Fruit fly (Drosophila melanogaster) whole organism, embryonic: ENCODE data around the gene Tbca.

ENCODE experiments used
- Asciz ChIP-seq: fragments of 200-800 bp; sonication (Bioruptor generic); optimal IDR thresholded peaks from 2 replicates; lab custom pipeline; 2017; ENCODE audit warnings: missing biosample characterization, mild to moderate bottlenecking, missing genetic modification characterization, missing genetic modification reagents
- CG10431 ChIP-seq: fragments of 200-800 bp; sonication (Bioruptor generic); optimal IDR thresholded peaks from 3 replicates; lab custom pipeline; 2018; ENCODE audit warnings: missing biosample characterization, mild to moderate bottlenecking, missing genetic modification characterization
- CG10462 ChIP-seq: fragments of 200-800 bp; sonication (Bioruptor generic); optimal IDR thresholded peaks from 2 replicates; lab custom pipeline; 2016; ENCODE audit warnings: missing biosample characterization, missing genetic modification characterization
- CG11085 ChIP-seq: fragments of 200-800 bp; sonication (Bioruptor generic); IDR thresholded peaks from 2 replicates; pipeline ENCODE4 v1.3.6; 2022; ENCODE audit warnings: missing biosample characterization, missing genetic modification characterization
- CG15011 ChIP-seq: fragments of 200-800 bp; sonication (Bioruptor generic); optimal IDR thresholded peaks from 3 replicates; lab custom pipeline; 2018; ENCODE audit warnings: missing biosample characterization, mild to moderate bottlenecking, missing genetic modification characterization
- CG17361 ChIP-seq: fragments of 200-800 bp; sonication (Bioruptor generic); IDR thresholded peaks from 3 replicates; pipeline ENCODE4 v1.3.6; 2022; ENCODE audit warnings: missing biosample characterization, missing genetic modification characterization
- CG17912 ChIP-seq: fragments of 200-800 bp; sonication (Bioruptor generic); optimal IDR thresholded peaks from 2 replicates; lab custom pipeline; 2018; ENCODE audit warnings: missing biosample characterization, mild to moderate bottlenecking, missing genetic modification characterization
- CG18599 ChIP-seq: fragments of 200-800 bp; sonication (Bioruptor generic); optimal IDR thresholded peaks from 3 replicates; lab custom pipeline; 2017; ENCODE audit warnings: missing biosample characterization, missing genetic modification characterization, mild to moderate bottlenecking, moderate library complexity, missing genetic modification reagents
- CG31388 ChIP-seq: fragments of 200-800 bp; sonication (Bioruptor generic); optimal IDR thresholded peaks from 2 replicates; lab custom pipeline; 2016; ENCODE audit warnings: missing biosample characterization, missing genetic modification characterization
- CG33213 ChIP-seq: fragments of 200-800 bp; sonication (Bioruptor generic); optimal IDR thresholded peaks from 3 replicates; lab custom pipeline; 2016; ENCODE audit warnings: missing biosample characterization, missing genetic modification characterization
- CG34224 ChIP-seq: fragments of 200-800 bp; sonication (Bioruptor generic); IDR thresholded peaks from 3 replicates; pipeline ENCODE4 v1.3.6; 2022; ENCODE audit warnings: missing biosample characterization, missing genetic modification characterization; ENCODE audit not compliant: partially characterized antibody
- CG3838 ChIP-seq: fragments of 200-800 bp; sonication (Bioruptor generic); optimal IDR thresholded peaks from 3 replicates; lab custom pipeline; 2016; ENCODE audit warnings: missing biosample characterization, missing genetic modification characterization
- CG6765 ChIP-seq: fragments of 200-800 bp; sonication (Bioruptor generic); optimal IDR thresholded peaks from 3 replicates; lab custom pipeline; 2017; ENCODE audit warnings: missing biosample characterization, mild to moderate bottlenecking, missing genetic modification characterization
- CG6813 ChIP-seq: fragments of 200-800 bp; sonication (Bioruptor generic); optimal IDR thresholded peaks from 2 replicates; lab custom pipeline; 2017; ENCODE audit warnings: missing biosample characterization, missing genetic modification characterization, mild to moderate bottlenecking, moderate library complexity, missing genetic modification reagents
- CG6854 ChIP-seq: fragments of 200-800 bp; sonication (Bioruptor generic); optimal IDR thresholded peaks from 3 replicates; lab custom pipeline; 2017; ENCODE audit warnings: missing biosample characterization, mild to moderate bottlenecking, missing genetic modification characterization
- CG7271 ChIP-seq: fragments of 200-800 bp; sonication (Bioruptor generic); optimal IDR thresholded peaks from 2 replicates; lab custom pipeline; 2018; ENCODE audit warnings: missing biosample characterization, mild to moderate bottlenecking, missing genetic modification characterization, moderate library complexity
- CG7556 ChIP-seq: fragments of 200-800 bp; sonication (Bioruptor generic); optimal IDR thresholded peaks from 2 replicates; lab custom pipeline; 2017; ENCODE audit warnings: missing biosample characterization, mild to moderate bottlenecking, missing genetic modification characterization
- CG7987 ChIP-seq: fragments of 200-800 bp; sonication (Bioruptor generic); optimal IDR thresholded peaks from 2 replicates; lab custom pipeline; 2018; ENCODE audit warnings: missing biosample characterization, mild to moderate bottlenecking, missing genetic modification characterization, moderate library complexity
- CG9215 ChIP-seq: fragments of 200-800 bp; sonication (Bioruptor generic); IDR thresholded peaks from 2 replicates; pipeline ENCODE4 v1.3.6; 2022; ENCODE audit warnings: missing biosample characterization, missing genetic modification characterization
- Dfd ChIP-seq, 2 experiments: fragments of >200 bp; optimal IDR thresholded peaks; 2 replicates each; lab custom pipeline; 2017; ENCODE audit warnings: missing biosample characterization in 2 of 2, missing genetic modification characterization in 2 of 2
- Dp ChIP-seq: fragments of 200-800 bp; sonication (Bioruptor generic); optimal IDR thresholded peaks from 2 replicates; lab custom pipeline; 2018; ENCODE audit warnings: missing biosample characterization, mild to moderate bottlenecking, missing genetic modification characterization, moderate library complexity
- ERR ChIP-seq: fragments of 200-800 bp; sonication (Bioruptor generic); optimal IDR thresholded peaks from 2 replicates; lab custom pipeline; 2016; ENCODE audit warnings: missing biosample characterization, missing genetic modification characterization
- Ets65A ChIP-seq: fragments of 200-800 bp; sonication (Bioruptor generic); peaks from one replicate; lab custom pipeline; 2016; ENCODE audit warnings: missing biosample characterization, missing genetic modification characterization
- Fer2 ChIP-seq: fragments of 200-800 bp; sonication (Bioruptor generic); optimal IDR thresholded peaks from 2 replicates; lab custom pipeline; 2018; ENCODE audit warnings: missing biosample characterization, mild to moderate bottlenecking, missing genetic modification characterization, moderate library complexity
- Hand ChIP-seq: fragments of 200-800 bp; sonication (Bioruptor generic); optimal IDR thresholded peaks from 2 replicates; lab custom pipeline; 2017; ENCODE audit warnings: mild to moderate bottlenecking, missing biosample characterization, missing genetic modification reagents, missing genetic modification characterization
- Jarid2 ChIP-seq: fragments of 200-800 bp; sonication (Bioruptor generic); optimal IDR thresholded peaks from 3 replicates; lab custom pipeline; 2017; ENCODE audit warnings: mild to moderate bottlenecking, missing biosample characterization, missing genetic modification reagents, missing genetic modification characterization
- MTF-1 ChIP-seq: fragments of 200-800 bp; sonication (Bioruptor generic); optimal IDR thresholded peaks from 2 replicates; lab custom pipeline; 2018; ENCODE audit warnings: missing biosample characterization, mild to moderate bottlenecking, missing genetic modification characterization, borderline replicate concordance
- NC2β ChIP-seq: fragments of 200-800 bp; sonication (Bioruptor generic); optimal IDR thresholded peaks from 2 replicates; lab custom pipeline; 2016; ENCODE audit warnings: missing biosample characterization, missing genetic modification characterization
- Oli ChIP-seq: fragments of 200-800 bp; sonication (Bioruptor generic); optimal IDR thresholded peaks from 2 replicates; lab custom pipeline; 2018; ENCODE audit warnings: missing biosample characterization, mild to moderate bottlenecking, missing genetic modification characterization, moderate library complexity
- YL-1 ChIP-seq: fragments of 200-800 bp; sonication (Bioruptor generic); optimal IDR thresholded peaks from 3 replicates; lab custom pipeline; 2017; ENCODE audit warnings: missing biosample characterization, mild to moderate bottlenecking, missing genetic modification characterization
- ash1 ChIP-seq: fragments of 200-800 bp; sonication (Bioruptor generic); optimal IDR thresholded peaks from 2 replicates; lab custom pipeline; 2018; ENCODE audit warnings: missing biosample characterization, mild to moderate bottlenecking, missing genetic modification characterization
- bab2 ChIP-seq: fragments of 200-800 bp; sonication (Bioruptor generic); optimal IDR thresholded peaks from 2 replicates; lab custom pipeline; 2016; ENCODE audit warnings: missing biosample characterization, missing genetic modification characterization
- cato ChIP-seq: fragments of 200-800 bp; sonication (Bioruptor generic); optimal IDR thresholded peaks from 2 replicates; lab custom pipeline; 2016; ENCODE audit warnings: missing biosample characterization, missing genetic modification characterization, borderline replicate concordance
- cg ChIP-seq: fragments of 200-800 bp; sonication (Bioruptor generic); optimal IDR thresholded peaks from 3 replicates; lab custom pipeline; 2019; ENCODE audit warnings: missing biosample characterization, mild to moderate bottlenecking, missing genetic modification characterization, moderate library complexity
- chinmo ChIP-seq: fragments of 200-800 bp; sonication (Bioruptor generic); IDR thresholded peaks from 4 replicates; pipeline ENCODE4 v1.3.6; 2022; ENCODE audit warnings: missing biosample characterization, missing genetic modification characterization; ENCODE audit not compliant: partially characterized antibody
- chn ChIP-seq: fragments of 200-800 bp; sonication (Bioruptor generic); optimal IDR thresholded peaks from 2 replicates; lab custom pipeline; 2016; ENCODE audit warnings: missing biosample characterization, missing genetic modification characterization
- dmrt99B ChIP-seq: fragments of 200-800 bp; sonication (Bioruptor generic); optimal IDR thresholded peaks from 2 replicates; lab custom pipeline; 2018; ENCODE audit warnings: missing biosample characterization, mild to moderate bottlenecking, missing genetic modification characterization, moderate library complexity
- fd102C ChIP-seq: fragments of 200-800 bp; sonication (Bioruptor generic); optimal IDR thresholded peaks from 2 replicates; lab custom pipeline; 2018; ENCODE audit warnings: missing biosample characterization, mild to moderate bottlenecking, missing genetic modification characterization, moderate library complexity
- fd64A ChIP-seq: fragments of 200-800 bp; sonication (Bioruptor generic); optimal IDR thresholded peaks from 3 replicates; lab custom pipeline; 2018; ENCODE audit warnings: missing biosample characterization, mild to moderate bottlenecking, missing genetic modification characterization
- luna ChIP-seq: fragments of 200-800 bp; sonication (Bioruptor generic); optimal IDR thresholded peaks from 2 replicates; lab custom pipeline; 2016; ENCODE audit warnings: missing biosample characterization, missing genetic modification characterization
- maf-S ChIP-seq: fragments of 200-800 bp; sonication (Bioruptor generic); optimal IDR thresholded peaks from 2 replicates; lab custom pipeline; 2016; ENCODE audit warnings: missing biosample characterization, missing genetic modification characterization
- otp ChIP-seq: fragments of 200-800 bp; sonication (Bioruptor generic); IDR thresholded peaks from 3 replicates; pipeline ENCODE4, ENCODE4 v1.3.6; 2022; ENCODE audit warnings: missing biosample characterization, missing genetic modification characterization
- peb ChIP-seq: fragments of 200-800 bp; sonication (Bioruptor generic); IDR thresholded peaks from 2 replicates; pipeline ENCODE4 v1.3.6; 2022; ENCODE audit warnings: missing biosample characterization, missing genetic modification characterization
- repo ChIP-seq: fragments of 200-800 bp; sonication (Bioruptor generic); optimal IDR thresholded peaks from 2 replicates; lab custom pipeline; 2016; ENCODE audit warnings: missing biosample characterization, missing genetic modification characterization
- scrt ChIP-seq: fragments of 200-800 bp; sonication (Bioruptor generic); optimal IDR thresholded peaks from 2 replicates; lab custom pipeline; 2018; ENCODE audit warnings: missing biosample characterization, mild to moderate bottlenecking, missing genetic modification characterization, moderate library complexity
- sd ChIP-seq: fragments of 200-800 bp; sonication (Bioruptor generic); optimal IDR thresholded peaks from 3 replicates; lab custom pipeline; 2018; ENCODE audit warnings: missing biosample characterization, mild to moderate bottlenecking, missing genetic modification characterization, moderate library complexity
- wdn ChIP-seq: fragments of 200-800 bp; sonication (Bioruptor generic); IDR thresholded peaks from 2 replicates; pipeline ENCODE4 v1.3.6; 2022; ENCODE audit warnings: missing biosample characterization, missing genetic modification characterization
- wek ChIP-seq: fragments of 200-800 bp; sonication (Bioruptor generic); optimal IDR thresholded peaks from 3 replicates; lab custom pipeline; 2018; ENCODE audit warnings: missing biosample characterization, mild to moderate bottlenecking, missing genetic modification characterization, moderate library complexity
- wor ChIP-seq: fragments of 200-800 bp; sonication (Bioruptor generic); IDR thresholded peaks from 2 replicates; pipeline ENCODE4 v1.3.6; 2022; ENCODE audit warnings: missing biosample characterization, missing genetic modification characterization
- zf30C ChIP-seq: fragments of 200-800 bp; sonication (Bioruptor generic); optimal IDR thresholded peaks from 3 replicates; lab custom pipeline; 2018; ENCODE audit warnings: missing biosample characterization, mild to moderate bottlenecking, missing genetic modification characterization

Gene Tbca

DNA sequence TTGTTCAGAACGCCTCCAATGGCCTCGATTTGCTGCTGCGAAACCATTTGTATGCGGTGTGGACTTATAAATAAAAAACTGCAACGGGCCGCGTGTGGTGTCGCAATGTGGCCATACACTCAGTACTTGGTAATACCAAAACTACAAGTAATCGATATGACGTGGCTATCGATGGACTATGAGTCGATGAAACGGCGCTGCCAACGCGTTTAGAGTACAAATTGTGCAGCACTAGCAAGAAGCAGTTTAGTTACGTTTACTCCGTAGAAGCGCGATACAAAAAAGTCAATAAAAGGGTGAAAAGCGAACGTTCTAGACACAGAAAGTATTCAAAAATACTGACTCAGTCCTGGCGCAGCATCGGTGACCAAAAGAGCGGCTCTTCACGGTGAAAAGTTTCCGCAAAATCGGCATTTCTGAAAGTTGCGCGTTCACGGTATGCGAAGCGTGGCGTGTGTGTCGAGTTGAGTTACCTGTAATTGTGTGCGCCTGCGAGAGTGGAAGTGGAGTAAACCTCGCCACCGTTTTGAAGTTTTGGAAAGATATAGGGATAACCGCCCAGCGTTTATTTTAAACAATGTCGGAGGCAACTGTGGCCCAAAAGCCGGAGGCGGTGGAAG is 4.2 kb downstream of the Tbca start, which contains the start of the genes nero and CG1910 (continued):
- TF ChIP-seq wor (GFP tag; lab: Robert Waterston, UW) (no peak), Dp (GFP tag; lab: Kevin White, UChicago) (peak; percentile 54), Fer2 (no peak), CG6765 (GFP tag; lab: Kevin White, UChicago) (no peak), CG9215 (GFP tag; lab: Robert Waterston, UW) (no peak), CG7987 (GFP tag; lab: Kevin White, UChicago) (peak; percentile 19), wek (no peak), wdn (GFP tag; lab: Robert Waterston, UW) (no peak), fd102C (no peak), zf30C (no peak), dmrt99B (tag; lab: Kevin White, UChicago) (no peak), bab2 (GFP tag; lab: Kevin White, UChicago) (no peak), CG34224 (GFP tag; lab: Robert Waterston, UW) (no peak), CG10462 (GFP tag; lab: Kevin White, UChicago) (no peak), cg (GFP tag; lab: Kevin White, UChicago) (no peak), CG33213 (peak; percentile 42), CG6854 (GFP tag; lab: Kevin White, UChicago) (no peak), Ets65A (no peak), maf-S (GFP tag; lab: Kevin White, UChicago) (peak; percentile 33), Oli (tag; lab: Kevin White, UChicago) (no peak), scrt (GFP tag; lab: Kevin White, UChicago) (no peak), MTF-1 (GFP tag; lab: Kevin White, UChicago) (no peak), CG17912 (GFP tag; lab: Kevin White, UChicago) (no peak), repo (GFP tag; lab: Kevin White, UChicago) (no peak), CG17361 (GFP tag; lab: Robert Waterston, UW) (no peak), CG15011 (GFP tag; lab: Kevin White, UChicago) (no peak), CG7556 (no peak), Asciz (no peak), Jarid2 (GFP tag; lab: Kevin White, UChicago) (no peak), otp (GFP tag; lab: Robert Waterston, UW) (no peak), NC2β (GFP tag; lab: Kevin White, UChicago) (peak; percentile 36), peb (GFP tag; lab: Robert Waterston, UW) (no peak), CG3838 (no peak), cato (GFP tag; lab: Kevin White, UChicago) (no peak), CG31388 (GFP tag; lab: Kevin White, UChicago) (no peak), ash1 (GFP tag; lab: Kevin White, UChicago) (no peak), Hand (GFP tag; lab: Kevin White, UChicago) (no peak), chn (GFP tag; lab: Kevin White, UChicago) (no peak), fd64A (GFP tag; lab: Kevin White, UChicago) (no peak), CG6813 (GFP tag; lab: Kevin White, UChicago) (no peak), CG18599 (GFP tag; lab: Kevin White, UChicago) (peak; percentile 20), Dfd (GFP tag; optimal IDR thresholded peaks at IDR 0.05; lab: Kevin White, UChicago) (no peak), CG7271 (tag; lab: Kevin White, UChicago) (peak; percentile 48), YL-1 (GFP tag; lab: Kevin White, UChicago) (peak; percentile 17), ERR (GFP tag; lab: Kevin White, UChicago) (peak; percentile 46), chinmo (GFP tag; lab: Robert Waterston, UW) (no peak), CG10431 (GFP tag; lab: Kevin White, UChicago) (no peak), sd (tag; lab: Kevin White, UChicago) (no peak), luna (GFP tag; lab: Kevin White, UChicago) (no peak), CG11085 (GFP tag; lab: Robert Waterston, UW) (no peak)
